Worm (Caenorhabditis elegans): Measurements from ENCODE around the gene col-80.

col-80 gene

ce11 chrII:10684954-10685353 lies 22.0 kb upstream of the col-80 start (continued):
- TF ChIP-seq K12H6.12 (tag; optimal IDR thresholded peaks at IDR 0.05) = no peak
- TF ChIP-seq Y53G8AR.9 (GFP tag; conservative IDR thresholded peaks at IDR 0.05) = no peak
- TF ChIP-seq Y95B8A.8 (GFP tag; IDR thresholded peaks at IDR 0.05) = no peak

ce11 chrII:10693655-10694054 lies 13.3 kb upstream of the col-80 start, which contains the start of gene gbh-1:
TSS of gene gbh-1 (minus strand) at chrII:10693803.
- TF ChIP-seq sptf-2 (GFP tag; optimal IDR thresholded peaks at IDR 0.05) (no peak), nhr-80 (tag; optimal IDR thresholded peaks at IDR 0.05) (peak; percentile 26), F39B2.1 (GFP tag; IDR thresholded peaks at IDR 0.05) (no peak), hmg-1.2 (GFP tag; IDR thresholded peaks at IDR 0.05) (0 out of 2 replicates have a peak, but pooled peaks have one; percentile 8)

- TF ChIP-seq F52B5.7 (tag; optimal IDR thresholded peaks at IDR 0.05) = no peak
- TF ChIP-seq nhr-120 (GFP tag; IDR thresholded peaks at IDR 0.05) = no peak
- TF ChIP-seq ekl-4 (GFP tag; IDR thresholded peaks at IDR 0.05) = no peak
- no peak for TF ChIP-seq nfyb-1 (GFP tag; IDR thresholded peaks at IDR 0.05)
- TF ChIP-seq sdz-38 (tag; optimal IDR thresholded peaks at IDR 0.05) = no peak
- TF ChIP-seq K11D2.4 (GFP tag; IDR thresholded peaks at IDR 0.05) = no peak
- TF ChIP-seq ztf-22 (GFP tag; optimal IDR thresholded peaks at IDR 0.05) = no peak
- no peak for TF ChIP-seq snpc-3.4 (tag; optimal IDR thresholded peaks at IDR 0.05)
Observed at ce11 chrII:10694713-10695112, 12.3 kb upstream of the col-80 start, which contains the start of gene lgc-57. TSS of gene lgc-57 (plus strand) at chrII:10695013.

ce11 chrII:10696060-10696459 lies 10.9 kb upstream of the col-80 start:
- TF ChIP-seq nhr-90 (tag; optimal IDR thresholded peaks at IDR 0.05) (no peak), madf-3 (GFP tag; IDR thresholded peaks at IDR 0.05) (no peak), lsl-1 (GFP tag; optimal IDR thresholded peaks at IDR 0.05) (no peak), gei-17 (GFP tag; optimal IDR thresholded peaks at IDR 0.05) (no peak), dox-1 (GFP tag; IDR thresholded peaks at IDR 0.05) (no peak), ztf-6 (GFP tag; IDR thresholded peaks at IDR 0.05) (no peak), nhr-80 (tag; optimal IDR thresholded peaks at IDR 0.05) (no peak), tbp1 (GFP tag; optimal IDR thresholded peaks at IDR 0.05) (no peak), sea-2 (GFP tag; IDR thresholded peaks at IDR 0.05) (no peak), nfya-1 (tag; optimal IDR thresholded peaks at IDR 0.05; ENCODE audit: borderline replicate concordance, insufficient read depth) (no peak), K12H6.12 (tag; optimal IDR thresholded peaks at IDR 0.05) (no peak), cebp-1 (GFP tag; IDR thresholded peaks at IDR 0.05) (no peak), cebp-1 (tag; optimal IDR thresholded peaks at IDR 0.05) (no peak)

- 0 out of 2 replicates have a peak, but pooled peaks have one; percentile 13 for TF ChIP-seq mcd-1 (GFP tag; IDR thresholded peaks at IDR 0.05)
- no peak for TF ChIP-seq lin-35 (GFP tag; optimal IDR thresholded peaks at IDR 0.05)
- no peak for TF ChIP-seq ztf-26 (tag; optimal IDR thresholded peaks at IDR 0.05)
- TF ChIP-seq bed-1 (GFP tag; IDR thresholded peaks at IDR 0.05) = no peak
- TF ChIP-seq athp-1 (tag; optimal IDR thresholded peaks at IDR 0.05) = no peak
- no peak for TF ChIP-seq hsf-1 (GFP tag; IDR thresholded peaks at IDR 0.05)
- peak; percentile 68; the same call in 1 of the 2 replicates for TF ChIP-seq egrh-3 (GFP tag; IDR thresholded peaks at IDR 0.05)
- TF ChIP-seq C17E4.6 (GFP tag; IDR thresholded peaks at IDR 0.05) = no peak
- TF ChIP-seq mxl-1 (tag; optimal IDR thresholded peaks at IDR 0.05) = no peak
- TF ChIP-seq Y67H2A.10 (GFP tag; conservative IDR thresholded peaks at IDR 0.05) = no peak
- no peak for TF ChIP-seq sptf-2 (GFP tag; optimal IDR thresholded peaks at IDR 0.05)
- TF ChIP-seq cebp-2 (GFP tag; IDR thresholded peaks at IDR 0.05) = no peak
- TF ChIP-seq B0035.1 (tag; optimal IDR thresholded peaks at IDR 0.05) = no peak
- TF ChIP-seq K12H6.12 (tag; optimal IDR thresholded peaks at IDR 0.05) = no peak
- TF ChIP-seq attf-5 (GFP tag; optimal IDR thresholded peaks at IDR 0.05) = no peak
- no peak for TF ChIP-seq F39B2.1 (GFP tag; IDR thresholded peaks at IDR 0.05)
- no peak for TF ChIP-seq F23B12.7 (tag; optimal IDR thresholded peaks at IDR 0.05; ENCODE audit: insufficient read depth)
- TF ChIP-seq ztf-3 (GFP tag; optimal IDR thresholded peaks at IDR 0.05) = no peak
- TF ChIP-seq ceh-27 (GFP tag; optimal IDR thresholded peaks at IDR 0.05) = no peak
Observed at ce11 chrII:10703594-10704384, 3.2 kb upstream of the col-80 start, which contains the start of gene col-79. TSS of gene col-79 (plus strand) at chrII:10703613.

Data from whole organism, young adult.